Worm (Caenorhabditis elegans) whole organism, L3 larva: ENCODE results near the gene C14F11.7.

Experiments
- R02D3.7 ChIP-seq: fragments of 150-350 bp; optimal IDR thresholded peaks from 2 replicates; lab custom pipeline; 2014; ENCODE audit warnings: missing biosample characterization, missing genetic modification characterization
- aly-2 ChIP-seq: fragments of 150-350 bp; optimal IDR thresholded peaks from 2 replicates; lab custom pipeline; 2014; ENCODE audit warnings: missing biosample characterization, missing genetic modification characterization
- ama-1 ChIP-seq: fragments of 150-350 bp; optimal IDR thresholded peaks from 2 replicates; lab custom pipeline; 2018
- ceh-16 ChIP-seq: sonication (generic microtip); optimal IDR thresholded peaks from 2 replicates; lab custom pipeline; 2017; ENCODE audit warnings: missing biosample characterization, missing genetic modification characterization
- ceh-28 ChIP-seq: fragments of 150-350 bp; optimal IDR thresholded peaks from 2 replicates; lab custom pipeline; 2014; ENCODE audit warnings: missing biosample characterization, missing genetic modification reagents, missing genetic modification characterization
- ceh-82 ChIP-seq: fragments of 150-350 bp; optimal IDR thresholded peaks from 2 replicates; lab custom pipeline; 2014; ENCODE audit warnings: missing biosample characterization, missing genetic modification characterization
- ceh-9 ChIP-seq: sonication (generic microtip); optimal IDR thresholded peaks from 2 replicates; lab custom pipeline; 2018; ENCODE audit warnings: missing biosample characterization, missing genetic modification characterization
- daf-12 ChIP-seq: fragments of 150-350 bp; optimal IDR thresholded peaks from 2 replicates; lab custom pipeline; 2014; ENCODE audit warnings: missing biosample characterization, missing genetic modification reagents, missing genetic modification characterization
- egl-5 ChIP-seq: fragments of 150-350 bp; optimal IDR thresholded peaks from 2 replicates; lab custom pipeline; 2017; ENCODE audit warnings: missing biosample characterization, missing genetic modification reagents, missing genetic modification characterization, inconsistent platforms
- elt-1 ChIP-seq: fragments of 150-350 bp; optimal IDR thresholded peaks from 2 replicates; lab custom pipeline; 2014; ENCODE audit warnings: missing biosample characterization, missing genetic modification characterization
- elt-2 ChIP-seq: sonication (generic microtip); optimal IDR thresholded peaks from 2 replicates; lab custom pipeline; 2016; ENCODE audit warnings: missing genetic modification reagents, mild to moderate bottlenecking, missing genetic modification characterization, missing compliant biosample characterization
- elt-3 ChIP-seq, 3 experiments: fragments of 150-350 bp in 1 of 3; sonication (generic microtip) in 2 of 3; optimal IDR thresholded peaks; 2 replicates in 2 of 3; 4 replicates in 1 of 3; lab custom pipeline; 2014 to 2017; ENCODE audit warnings: missing biosample characterization in 3 of 3, missing genetic modification characterization in 3 of 3
- fkh-10 ChIP-seq: sonication (generic microtip); optimal IDR thresholded peaks from 2 replicates; lab custom pipeline; 2017; ENCODE audit warnings: missing biosample characterization, missing genetic modification reagents, missing genetic modification characterization
- fkh-2 ChIP-seq: fragments of 150-350 bp; optimal IDR thresholded peaks from 2 replicates; lab custom pipeline; 2014; ENCODE audit warnings: missing biosample characterization, missing genetic modification reagents, missing genetic modification characterization
- hmg-11 ChIP-seq: sonication (generic microtip); optimal IDR thresholded peaks from 2 replicates; lab custom pipeline; 2016; ENCODE audit warnings: missing genetic modification characterization, missing compliant biosample characterization
- jun-1 ChIP-seq: fragments of 150-350 bp; optimal IDR thresholded peaks from 2 replicates; lab custom pipeline; 2014; ENCODE audit warnings: missing biosample characterization, missing genetic modification reagents, missing genetic modification characterization
- lin-15B ChIP-seq: fragments of 150-350 bp; optimal IDR thresholded peaks from 2 replicates; lab custom pipeline; 2014; ENCODE audit warnings: missing biosample characterization, missing genetic modification characterization
- lin-39 ChIP-seq: fragments of 150-350 bp; optimal IDR thresholded peaks from 2 replicates; lab custom pipeline; 2018; ENCODE audit warnings: missing biosample characterization, missing genetic modification reagents, missing genetic modification characterization
- lsy-12 ChIP-seq: sonication (generic microtip); optimal IDR thresholded peaks from 2 replicates; lab custom pipeline; 2016; ENCODE audit warnings: mild to moderate bottlenecking, missing genetic modification characterization, missing compliant biosample characterization
- mdl-1 ChIP-seq: fragments of 150-350 bp; optimal IDR thresholded peaks from 2 replicates; lab custom pipeline; 2014; ENCODE audit warnings: missing biosample characterization, missing genetic modification characterization
- mml-1 ChIP-seq: fragments of 150-350 bp; sonication (generic microtip); optimal IDR thresholded peaks from 3 replicates; lab custom pipeline; 2014; ENCODE audit warnings: missing biosample characterization, missing genetic modification characterization
- nfya-1 ChIP-seq: sonication (generic microtip); optimal IDR thresholded peaks from 2 replicates; lab custom pipeline; 2017; ENCODE audit warnings: missing genetic modification characterization, mild to moderate bottlenecking, missing compliant biosample characterization, antibody characterized with exemption, moderate library complexity; ENCODE audit not compliant: insufficient read depth
- nhr-11 ChIP-seq: fragments of 150-350 bp; optimal IDR thresholded peaks from 2 replicates; lab custom pipeline; 2014; ENCODE audit warnings: missing biosample characterization, missing genetic modification characterization
- nhr-12 ChIP-seq: fragments of 150-350 bp; optimal IDR thresholded peaks from 2 replicates; lab custom pipeline; 2014; ENCODE audit warnings: missing biosample characterization, missing genetic modification characterization
- nhr-23 ChIP-seq: fragments of 150-350 bp; optimal IDR thresholded peaks from 2 replicates; lab custom pipeline; 2014; ENCODE audit warnings: missing biosample characterization, missing genetic modification reagents, missing genetic modification characterization
- nhr-237 ChIP-seq: fragments of 150-350 bp; optimal IDR thresholded peaks from 2 replicates; lab custom pipeline; 2014; ENCODE audit warnings: missing biosample characterization, missing genetic modification characterization
- nhr-25 ChIP-seq: sonication (generic microtip); optimal IDR thresholded peaks from 2 replicates; lab custom pipeline; 2017; ENCODE audit warnings: missing biosample characterization, missing genetic modification characterization
- nhr-43 ChIP-seq: sonication (generic microtip); optimal IDR thresholded peaks from 2 replicates; lab custom pipeline; 2016; ENCODE audit warnings: mild to moderate bottlenecking, missing genetic modification characterization, missing compliant biosample characterization; ENCODE audit not compliant: poor library complexity, severe bottlenecking
- nhr-67 ChIP-seq: fragments of 150-350 bp; optimal IDR thresholded peaks from 2 replicates; lab custom pipeline; 2014; ENCODE audit warnings: missing biosample characterization, missing genetic modification characterization
- nhr-76 ChIP-seq: fragments of 150-350 bp; sonication (generic microtip); optimal IDR thresholded peaks from 5 replicates; lab custom pipeline; 2014; ENCODE audit warnings: missing biosample characterization, missing genetic modification characterization
- nhr-77 ChIP-seq: fragments of 150-350 bp; optimal IDR thresholded peaks from 2 replicates; lab custom pipeline; 2014; ENCODE audit warnings: missing biosample characterization, missing genetic modification characterization
- pha-4 ChIP-seq: fragments of 150-350 bp; optimal IDR thresholded peaks from 2 replicates; lab custom pipeline; 2014; ENCODE audit warnings: missing biosample characterization, missing genetic modification reagents, missing genetic modification characterization
- pqm-1 ChIP-seq: fragments of 150-350 bp; optimal IDR thresholded peaks from 2 replicates; lab custom pipeline; 2017; ENCODE audit warnings: missing biosample characterization, missing genetic modification characterization, inconsistent platforms
- sea-2 ChIP-seq: fragments of 150-350 bp; sonication (generic microtip); optimal IDR thresholded peaks from 4 replicates; lab custom pipeline; 2014; ENCODE audit warnings: missing biosample characterization, missing genetic modification reagents, missing genetic modification characterization
- skn-1 ChIP-seq: fragments of 150-350 bp; optimal IDR thresholded peaks from 2 replicates; lab custom pipeline; 2014; ENCODE audit warnings: missing biosample characterization, missing genetic modification characterization
- snpc-4 ChIP-seq: fragments of 150-350 bp; optimal IDR thresholded peaks from 2 replicates; lab custom pipeline; 2014; ENCODE audit warnings: missing biosample characterization, missing genetic modification characterization
- tbx-2 ChIP-seq: sonication (generic microtip); optimal IDR thresholded peaks from 2 replicates; lab custom pipeline; 2016; ENCODE audit warnings: mild to moderate bottlenecking, missing genetic modification characterization, missing compliant biosample characterization
- unc-39 ChIP-seq: sonication (generic microtip); optimal IDR thresholded peaks from 4 replicates; lab custom pipeline; 2017; ENCODE audit warnings: missing biosample characterization, missing genetic modification characterization
- unc-62 ChIP-seq: fragments of 150-350 bp; sonication (generic microtip); optimal IDR thresholded peaks from 4 replicates; lab custom pipeline; 2014; ENCODE audit warnings: missing biosample characterization, missing genetic modification reagents, missing genetic modification characterization
- zag-1 ChIP-seq: fragments of 150-350 bp; optimal IDR thresholded peaks from 2 replicates; lab custom pipeline; 2014; ENCODE audit warnings: missing biosample characterization, missing genetic modification characterization
- ztf-11 ChIP-seq: fragments of 150-350 bp; optimal IDR thresholded peaks from 2 replicates; lab custom pipeline; 2014; ENCODE audit warnings: missing biosample characterization, missing genetic modification characterization

Gene C14F11.7

ce11 chrX:6208463-6208862, at the start of gene C14F11.7:
TSS of gene C14F11.7 (minus strand) at chrX:6208563.
- TF ChIP-seq elt-2 (tag; lab: Kevin White, UChicago) (no peak), fkh-10 (GFP tag; lab: Kevin White, UChicago) (no peak), mdl-1 (tag; lab: Kevin White, UChicago) (no peak), nhr-237 (tag; lab: Kevin White, UChicago) (no peak), ztf-11 (no peak), nfya-1 (tag; lab: Kevin White, UChicago) (no peak), jun-1 (tag; lab: Kevin White, UChicago) (no peak), snpc-4 (tag; lab: Kevin White, UChicago) (no peak)

ce11 chrX:6256969-6257368, 48.6 kb upstream of the C14F11.7 start:
- TF ChIP-seq nhr-25 (tag; lab: Kevin White, UChicago): no peak
- TF ChIP-seq ceh-28 (tag; lab: Kevin White, UChicago): peak; percentile 2
- peak; percentile 31 for TF ChIP-seq pqm-1 (tag; lab: Kevin White, UChicago)
- no peak for TF ChIP-seq nhr-11 (tag; lab: Kevin White, UChicago)
- TF ChIP-seq nhr-237 (tag; lab: Kevin White, UChicago): no peak
- TF ChIP-seq nhr-67 (tag; lab: Kevin White, UChicago): no peak
- peak; percentile 31 for TF ChIP-seq nhr-23 (tag; lab: Kevin White, UChicago)
- no peak for TF ChIP-seq daf-12 (tag; lab: Kevin White, UChicago)
- TF ChIP-seq fkh-10 (GFP tag; lab: Kevin White, UChicago): no peak
- TF ChIP-seq nhr-76 (tag; lab: Kevin White, UChicago): no peak
- no peak for TF ChIP-seq ceh-16
- no peak for TF ChIP-seq ztf-11
- TF ChIP-seq, all 47 proteins: peak for 3

ce11 chrX:6256430-6256829, 48.1 kb upstream of the C14F11.7 start:
- TF ChIP-seq nhr-67 (tag; lab: Kevin White, UChicago): no peak
- TF ChIP-seq sea-2 (GFP tag; lab: Kevin White, UChicago): no peak
- peak; percentile 51 for TF ChIP-seq ama-1
- TF ChIP-seq nhr-12 (tag; lab: Kevin White, UChicago): no peak
- TF ChIP-seq nfya-1 (tag; lab: Kevin White, UChicago): peak; percentile 52
- no peak for TF ChIP-seq ceh-82 (tag; lab: Kevin White, UChicago)
- TF ChIP-seq tbx-2 (tag; lab: Kevin White, UChicago): no peak
- peak; percentile 89 for TF ChIP-seq pqm-1 (tag; lab: Kevin White, UChicago)
- TF ChIP-seq elt-3 (tag; optimal IDR thresholded peaks at IDR 0.05; lab: Kevin White, UChicago): no peak
- no peak for TF ChIP-seq mdl-1 (tag; lab: Kevin White, UChicago)
- no peak for TF ChIP-seq ceh-16
- TF ChIP-seq nhr-11 (tag; lab: Kevin White, UChicago): no peak
- no peak for TF ChIP-seq lsy-12 (tag; lab: Kevin White, UChicago)
- TF ChIP-seq ceh-28 (tag; lab: Kevin White, UChicago): no peak
- TF ChIP-seq pha-4 (tag; lab: Kevin White, UChicago): peak; percentile 54
- no peak for TF ChIP-seq aly-2 (tag; lab: Kevin White, UChicago)
- no peak for TF ChIP-seq egl-5 (tag; lab: Kevin White, UChicago)
- no peak for TF ChIP-seq unc-62 (GFP tag; lab: Kevin White, UChicago)
- peak; percentile 38 for TF ChIP-seq jun-1 (tag; lab: Kevin White, UChicago)
- no peak for TF ChIP-seq mml-1
- no peak for TF ChIP-seq nhr-23 (tag; lab: Kevin White, UChicago)
- TF ChIP-seq elt-2 (tag; lab: Kevin White, UChicago): peak; percentile 92
- TF ChIP-seq nhr-43 (tag; lab: Kevin White, UChicago): no peak
- no peak for TF ChIP-seq lin-15B (tag; lab: Kevin White, UChicago)
- no peak for TF ChIP-seq ztf-11
- no peak for TF ChIP-seq nhr-76 (tag; lab: Kevin White, UChicago)
- no peak for TF ChIP-seq nhr-77 (tag; lab: Kevin White, UChicago)
- no peak for TF ChIP-seq fkh-10 (GFP tag; lab: Kevin White, UChicago)
- TF ChIP-seq nhr-237 (tag; lab: Kevin White, UChicago): no peak
- TF ChIP-seq fkh-2: no peak

- TF ChIP-seq nhr-237 (tag; lab: Kevin White, UChicago): no peak
- no peak for TF ChIP-seq skn-1 (tag; lab: Kevin White, UChicago)
- TF ChIP-seq nhr-25 (tag; lab: Kevin White, UChicago): peak; percentile 78
- peak; percentile 90 for TF ChIP-seq mdl-1 (tag; lab: Kevin White, UChicago)
- no peak for TF ChIP-seq nhr-77 (tag; lab: Kevin White, UChicago)
- TF ChIP-seq daf-12 (tag; lab: Kevin White, UChicago): no peak
- peak; percentile 2 for TF ChIP-seq snpc-4 (tag; lab: Kevin White, UChicago)
- TF ChIP-seq R02D3.7 (tag; lab: Kevin White, UChicago): no peak
- TF ChIP-seq ama-1: peak; percentile 92
- peak; percentile 91 for TF ChIP-seq pqm-1 (tag; lab: Kevin White, UChicago)
- TF ChIP-seq sea-2 (GFP tag; lab: Kevin White, UChicago): no peak
- TF ChIP-seq unc-62 (GFP tag; lab: Kevin White, UChicago): no peak
- TF ChIP-seq ztf-11: no peak
- no peak for TF ChIP-seq elt-1
- TF ChIP-seq nfya-1 (tag; lab: Kevin White, UChicago): peak; percentile 67
- no peak for TF ChIP-seq ceh-82 (tag; lab: Kevin White, UChicago)
- TF ChIP-seq elt-3 (tag; optimal IDR thresholded peaks at IDR 0.05; lab: Kevin White, UChicago): no peak
- TF ChIP-seq nhr-12 (tag; lab: Kevin White, UChicago): no peak
- no peak for TF ChIP-seq nhr-67 (tag; lab: Kevin White, UChicago)
- peak; percentile 93 for TF ChIP-seq pha-4 (tag; lab: Kevin White, UChicago)
- no peak for TF ChIP-seq mml-1
- TF ChIP-seq nhr-76 (tag; lab: Kevin White, UChicago): no peak
- no peak for TF ChIP-seq unc-39 (tag; lab: Kevin White, UChicago)
- TF ChIP-seq lin-39 (tag; lab: Kevin White, UChicago): peak; percentile 62
- TF ChIP-seq ceh-9 (tag; lab: Kevin White, UChicago): no peak
- TF ChIP-seq nhr-23 (tag; lab: Kevin White, UChicago): peak; percentile 62
- TF ChIP-seq hmg-11 (tag; lab: Kevin White, UChicago): no peak
- no peak for TF ChIP-seq lin-15B (tag; lab: Kevin White, UChicago)
- TF ChIP-seq zag-1 (tag; lab: Kevin White, UChicago): no peak
Observed at ce11 chrX:6255561-6255960, 47.2 kb upstream of the C14F11.7 start.
